Fruit fly (Drosophila melanogaster) whole organism, pupa: Measurements from ENCODE around the gene CG32086.

Experiments
- CG12605 ChIP-seq: fragments of 200-800 bp; sonication (Bioruptor generic); IDR thresholded peaks from 2 replicates; pipeline ENCODE4 v1.3.6; 2022; ENCODE audit warnings: missing biosample characterization, missing genetic modification characterization
- CG14655 ChIP-seq: fragments of 200-800 bp; sonication (Bioruptor generic); optimal IDR thresholded peaks from 3 replicates; lab custom pipeline; 2017; ENCODE audit warnings: mild to moderate bottlenecking, missing biosample characterization, missing genetic modification reagents, missing genetic modification characterization
- CG15710 ChIP-seq: fragments of 200-800 bp; sonication (Bioruptor generic); optimal IDR thresholded peaks from 2 replicates; lab custom pipeline; 2018; ENCODE audit warnings: missing biosample characterization, mild to moderate bottlenecking, missing genetic modification characterization, moderate library complexity
- CG17806 ChIP-seq: fragments of 200-800 bp; sonication (Bioruptor generic); optimal IDR thresholded peaks from 2 replicates; lab custom pipeline; 2018; ENCODE audit warnings: missing biosample characterization, mild to moderate bottlenecking, missing genetic modification characterization, moderate library complexity
- CG4496 ChIP-seq: fragments of 200-800 bp; sonication (Bioruptor generic); IDR thresholded peaks from 3 replicates; pipeline ENCODE4 v1.3.6; 2022; ENCODE audit warnings: missing biosample characterization, missing genetic modification characterization
- D1 ChIP-seq: fragments of 200-800 bp; sonication (Bioruptor generic); optimal IDR thresholded peaks from 2 replicates; lab custom pipeline; 2018; ENCODE audit warnings: missing biosample characterization, mild to moderate bottlenecking, missing genetic modification characterization, moderate library complexity
- EcR ChIP-seq: fragments of 200-800 bp; sonication (Bioruptor generic); optimal IDR thresholded peaks from 3 replicates; lab custom pipeline; 2019; ENCODE audit warnings: missing biosample characterization, missing genetic modification characterization, mild to moderate bottlenecking, moderate library complexity, missing genetic modification reagents
- Ets98B ChIP-seq: fragments of 200-800 bp; sonication (Bioruptor generic); IDR thresholded peaks from 2 replicates; pipeline ENCODE4 v1.3.6; 2022; ENCODE audit warnings: missing biosample characterization, missing genetic modification characterization
- Pif1B ChIP-seq: fragments of 200-800 bp; sonication (Bioruptor generic); optimal IDR thresholded peaks from 3 replicates; lab custom pipeline; 2016; ENCODE audit warnings: missing biosample characterization, missing genetic modification characterization
- Snoo ChIP-seq: fragments of 200-800 bp; sonication (Bioruptor generic); optimal IDR thresholded peaks from 3 replicates; lab custom pipeline; 2017; ENCODE audit warnings: missing biosample characterization, mild to moderate bottlenecking, missing genetic modification characterization, inconsistent platforms
- gl ChIP-seq: fragments of 200-800 bp; sonication (Bioruptor generic); optimal IDR thresholded peaks from 2 replicates; lab custom pipeline; 2018; ENCODE audit warnings: missing biosample characterization, mild to moderate bottlenecking, missing genetic modification characterization

dm6 chr3L:11561946-11562760, 21.7 kb downstream of the CG32086 start, which contains the start of the genes CG7394 and Mob2:
- TF ChIP-seq Ets98B (GFP tag; lab: Robert Waterston, UW) = peak; percentile 87
- TF ChIP-seq D1 = peak; percentile 85
- peak; percentile 84 for TF ChIP-seq CG14655 (GFP tag; lab: Kevin White, UChicago)
- TF ChIP-seq EcR = peak; percentile 17
- TF ChIP-seq Pif1B (GFP tag; lab: Kevin White, UChicago) = peak; percentile 87
- TF ChIP-seq CG12605 (GFP tag; lab: Robert Waterston, UW) = peak; percentile 81
- peak; percentile 87 for TF ChIP-seq CG17806 (tag; lab: Kevin White, UChicago)
- peak; percentile 13 for TF ChIP-seq gl (tag; lab: Kevin White, UChicago)
- peak; percentile 87 for TF ChIP-seq CG4496
- peak; percentile 81 for TF ChIP-seq Snoo
- peak; percentile 81 for TF ChIP-seq CG15710
